Fruit fly (Drosophila melanogaster) whole organism, prepupa: ENCODE data around the gene CG43075.

Source experiments
- Blimp-1 ChIP-seq: fragments of 200-800 bp; sonication (Bioruptor generic); optimal IDR thresholded peaks from 3 replicates; lab custom pipeline; 2017; ENCODE audit warnings: missing biosample characterization, missing genetic modification characterization, mild to moderate bottlenecking, moderate library complexity, missing genetic modification reagents
- CG10631 ChIP-seq: fragments of 200-800 bp; sonication (Bioruptor generic); optimal IDR thresholded peaks from 2 replicates; lab custom pipeline; 2016; ENCODE audit warnings: missing biosample characterization, missing genetic modification characterization
- CG10669 ChIP-seq: fragments of 200-800 bp; sonication (Bioruptor generic); optimal IDR thresholded peaks from 3 replicates; lab custom pipeline; 2018; ENCODE audit warnings: missing biosample characterization, mild to moderate bottlenecking, missing genetic modification characterization, moderate library complexity
- CG11294 ChIP-seq: fragments of 200-800 bp; sonication (Bioruptor generic); IDR thresholded peaks from 2 replicates; pipeline ENCODE4 v1.3.6; 2022; ENCODE audit warnings: missing biosample characterization, missing genetic modification characterization
- CG11762 ChIP-seq: fragments of 200-800 bp; sonication (Bioruptor generic); optimal IDR thresholded peaks from 3 replicates; lab custom pipeline; 2016; ENCODE audit warnings: missing biosample characterization, missing genetic modification characterization; ENCODE audit not compliant: insufficient read depth
- CG11902 ChIP-seq: fragments of 200-800 bp; sonication (Bioruptor generic); optimal IDR thresholded peaks from 3 replicates; lab custom pipeline; 2016; ENCODE audit warnings: missing biosample characterization, missing genetic modification characterization
- CG16779 ChIP-seq: fragments of 200-800 bp; sonication (Bioruptor generic); optimal IDR thresholded peaks from 3 replicates; lab custom pipeline; 2017; ENCODE audit warnings: missing biosample characterization, mild to moderate bottlenecking, missing genetic modification characterization
- CG3032 ChIP-seq: fragments of 200-800 bp; optimal IDR thresholded peaks from 2 replicates; lab custom pipeline; 2019; ENCODE audit warnings: missing biosample characterization, mild to moderate bottlenecking, missing genetic modification characterization, moderate library complexity
- CG32006 ChIP-seq: fragments of 200-800 bp; sonication (Bioruptor generic); optimal IDR thresholded peaks from 3 replicates; lab custom pipeline; 2017; ENCODE audit warnings: missing biosample characterization, mild to moderate bottlenecking, missing genetic modification characterization
- CG34406 ChIP-seq: fragments of 200-800 bp; sonication (Bioruptor generic); optimal IDR thresholded peaks from 3 replicates; lab custom pipeline; 2016; ENCODE audit warnings: missing biosample characterization, missing genetic modification characterization
- CG3919 ChIP-seq: fragments of 200-800 bp; sonication (Bioruptor generic); optimal IDR thresholded peaks from 3 replicates; lab custom pipeline; 2016; ENCODE audit warnings: missing biosample characterization, missing genetic modification characterization
- CG4318 ChIP-seq: fragments of 200-800 bp; sonication (Bioruptor generic); optimal IDR thresholded peaks from 3 replicates; lab custom pipeline; 2017; ENCODE audit warnings: missing biosample characterization, mild to moderate bottlenecking, missing genetic modification characterization
- CG6163 ChIP-seq: fragments of 200-800 bp; sonication (Bioruptor generic); IDR thresholded peaks from 3 replicates; pipeline ENCODE4 v1.3.6; 2022; ENCODE audit warnings: missing biosample characterization, missing genetic modification characterization
- CG6276 ChIP-seq: fragments of 200-800 bp; sonication (Bioruptor generic); optimal IDR thresholded peaks from 2 replicates; lab custom pipeline; 2017; ENCODE audit warnings: missing biosample characterization, mild to moderate bottlenecking, missing genetic modification characterization
- CG6792 ChIP-seq: fragments of 200-800 bp; sonication (Bioruptor generic); optimal IDR thresholded peaks from 3 replicates; lab custom pipeline; 2016; ENCODE audit warnings: missing biosample characterization, missing genetic modification characterization
- CG6808 ChIP-seq: fragments of 200-800 bp; sonication (Bioruptor generic); optimal IDR thresholded peaks from 3 replicates; lab custom pipeline; 2017; ENCODE audit warnings: missing biosample characterization, missing genetic modification characterization, mild to moderate bottlenecking, moderate library complexity, missing genetic modification reagents
- CG7368 ChIP-seq: fragments of 200-800 bp; sonication (Bioruptor generic); optimal IDR thresholded peaks from 3 replicates; lab custom pipeline; 2016; ENCODE audit warnings: missing biosample characterization, missing genetic modification characterization
- Eip75B ChIP-seq: fragments of 200-800 bp; sonication (Bioruptor generic); optimal IDR thresholded peaks from 3 replicates; lab custom pipeline; 2016; ENCODE audit warnings: missing biosample characterization, missing genetic modification characterization
- Eip78C ChIP-seq: fragments of 200-800 bp; sonication (Bioruptor generic); peaks from one replicate; lab custom pipeline; 2016; ENCODE audit warnings: missing biosample characterization, missing genetic modification characterization
- Ets21C ChIP-seq: fragments of 200-800 bp; sonication (Bioruptor generic); optimal IDR thresholded peaks from 3 replicates; lab custom pipeline; 2016; ENCODE audit warnings: missing biosample characterization, missing genetic modification characterization
- Ets96B ChIP-seq: fragments of 200-800 bp; optimal IDR thresholded peaks from 2 replicates; lab custom pipeline; 2019; ENCODE audit warnings: missing biosample characterization, mild to moderate bottlenecking, missing genetic modification characterization, moderate library complexity
- Gug ChIP-seq: fragments of 200-800 bp; sonication (Bioruptor generic); IDR thresholded peaks from 2 replicates; pipeline ENCODE4 v1.3.6; 2022; ENCODE audit warnings: missing biosample characterization, missing genetic modification characterization
- Hr38 ChIP-seq: sonication (Bioruptor generic); optimal IDR thresholded peaks from 2 replicates; lab custom pipeline; 2016; ENCODE audit warnings: missing biosample characterization, missing genetic modification characterization
- Hr39 ChIP-seq: fragments of 200-800 bp; sonication (Bioruptor generic); optimal IDR thresholded peaks from 2 replicates; lab custom pipeline; 2016; ENCODE audit warnings: missing biosample characterization, missing genetic modification characterization
- Hr4 ChIP-seq: fragments of 200-800 bp; sonication (Bioruptor generic); optimal IDR thresholded peaks from 3 replicates; lab custom pipeline; 2016; ENCODE audit warnings: missing biosample characterization, missing genetic modification characterization
- OdsH ChIP-seq: fragments of 200-800 bp; sonication (Bioruptor generic); optimal IDR thresholded peaks from 3 replicates; lab custom pipeline; 2016; ENCODE audit warnings: missing biosample characterization, missing genetic modification characterization
- Smox ChIP-seq: fragments of 200-800 bp; sonication (Bioruptor generic); optimal IDR thresholded peaks from 3 replicates; lab custom pipeline; 2016; ENCODE audit warnings: missing biosample characterization, missing genetic modification characterization
- Sox102F ChIP-seq: fragments of 200-800 bp; sonication (Bioruptor generic); optimal IDR thresholded peaks from 2 replicates; lab custom pipeline; 2016; ENCODE audit warnings: missing biosample characterization, mild to moderate bottlenecking, missing genetic modification characterization
- Sox14 ChIP-seq: fragments of 200-800 bp; sonication (Bioruptor generic); optimal IDR thresholded peaks from 3 replicates; lab custom pipeline; 2016; ENCODE audit warnings: missing biosample characterization, missing genetic modification characterization
- Sox15 ChIP-seq: fragments of 200-800 bp; sonication (Bioruptor generic); optimal IDR thresholded peaks from 3 replicates; lab custom pipeline; 2016; ENCODE audit warnings: missing biosample characterization, missing genetic modification characterization
- achi ChIP-seq: fragments of 200-800 bp; sonication (Bioruptor generic); optimal IDR thresholded peaks from 3 replicates; lab custom pipeline; 2016; ENCODE audit warnings: missing biosample characterization, missing genetic modification characterization
- dac ChIP-seq: fragments of 200-800 bp; sonication (Bioruptor generic); optimal IDR thresholded peaks from 2 replicates; lab custom pipeline; 2017; ENCODE audit warnings: missing biosample characterization, mild to moderate bottlenecking, missing genetic modification characterization
- dsx ChIP-seq: fragments of 200-800 bp; optimal IDR thresholded peaks from 3 replicates; lab custom pipeline; 2019; ENCODE audit warnings: missing biosample characterization, mild to moderate bottlenecking, missing genetic modification characterization, moderate library complexity; ENCODE audit not compliant: poor library complexity, severe bottlenecking
- eg ChIP-seq: fragments of 200-800 bp; sonication (Bioruptor generic); IDR thresholded peaks from 3 replicates; pipeline ENCODE4 v1.3.6; 2022; ENCODE audit warnings: missing biosample characterization, missing genetic modification characterization
- esn ChIP-seq: fragments of 200-800 bp; sonication (Bioruptor generic); optimal IDR thresholded peaks from 2 replicates; lab custom pipeline; 2016; ENCODE audit warnings: missing biosample characterization, mild to moderate bottlenecking, missing genetic modification characterization, moderate library complexity
- pdm3 ChIP-seq: fragments of 200-800 bp; sonication (Bioruptor generic); optimal IDR thresholded peaks from 3 replicates; lab custom pipeline; 2016; ENCODE audit warnings: missing biosample characterization, missing genetic modification characterization
- salr ChIP-seq, 2 experiments: fragments of 200-800 bp; sonication (Bioruptor generic); optimal IDR thresholded peaks; 3 replicates each; lab custom pipeline; 2016 to 2018; ENCODE audit warnings: missing biosample characterization in 2 of 2, missing genetic modification characterization in 2 of 2, mild to moderate bottlenecking in 1 of 2
- ss ChIP-seq, 2 experiments: fragments of 200-800 bp; sonication (Bioruptor generic); optimal IDR thresholded peaks; 2 replicates in 1 of 2; 3 replicates in 1 of 2; lab custom pipeline; 2017 to 2018; ENCODE audit warnings: mild to moderate bottlenecking in 2 of 2, missing biosample characterization in 2 of 2, missing genetic modification characterization in 2 of 2, moderate library complexity in 1 of 2
- svp ChIP-seq: fragments of 200-800 bp; sonication (Bioruptor generic); peaks from one replicate; lab custom pipeline; 2016; ENCODE audit warnings: missing biosample characterization, missing genetic modification characterization
- topi ChIP-seq: fragments of 200-800 bp; sonication (Bioruptor generic); optimal IDR thresholded peaks from 3 replicates; lab custom pipeline; 2016; ENCODE audit warnings: missing biosample characterization, missing genetic modification characterization
- vri ChIP-seq: fragments of 200-800 bp; sonication (Bioruptor generic); optimal IDR thresholded peaks from 3 replicates; lab custom pipeline; 2016; ENCODE audit warnings: missing biosample characterization, mild to moderate bottlenecking, missing genetic modification characterization

CG43075 gene

DNA sequence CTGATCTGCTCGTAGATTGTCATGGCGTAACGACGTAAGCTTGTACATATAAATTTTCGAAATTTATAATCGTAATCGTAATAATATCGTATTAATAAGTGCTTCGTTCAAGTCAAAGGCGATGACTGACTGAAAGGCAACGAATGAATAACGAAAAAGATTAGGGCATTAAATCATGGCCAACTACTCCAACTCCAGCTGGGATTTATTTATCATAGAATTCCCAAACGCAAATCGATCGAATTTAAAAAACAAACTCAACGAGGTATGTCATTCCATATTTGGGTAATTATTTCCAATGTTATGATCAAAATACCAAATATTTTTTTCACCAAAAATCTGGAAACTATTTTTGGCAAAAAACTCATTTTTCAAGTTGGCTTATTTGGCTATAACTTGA, at the start of gene CG43075:
TSS of gene CG43075 (minus strand) at position 101 of the 400 bp plus-strand sequence.
- TF ChIP-seq salr (GFP tag; optimal IDR thresholded peaks at IDR 0.05; lab: Kevin White, UChicago) (no peak), CG7368 (GFP tag; lab: Kevin White, UChicago) (no peak), dac (GFP tag; lab: Kevin White, UChicago) (no peak), Sox14 (GFP tag; lab: Kevin White, UChicago) (no peak), svp (GFP tag; lab: Kevin White, UChicago) (no peak), CG10631 (GFP tag; lab: Kevin White, UChicago) (no peak), CG11902 (GFP tag; lab: Kevin White, UChicago) (no peak), achi (GFP tag; lab: Kevin White, UChicago) (no peak), CG3919 (GFP tag; lab: Kevin White, UChicago) (no peak), ss (GFP tag; optimal IDR thresholded peaks at IDR 0.05; lab: Kevin White, UChicago) (no peak), Ets96B (tag; lab: Kevin White, UChicago) (no peak), CG11762 (GFP tag; lab: Kevin White, UChicago) (no peak), Hr4 (GFP tag; lab: Kevin White, UChicago) (no peak), CG32006 (GFP tag; lab: Kevin White, UChicago) (no peak), CG16779 (tag; lab: Kevin White, UChicago) (no peak), esn (GFP tag; lab: Kevin White, UChicago) (no peak), eg (GFP tag; lab: Robert Waterston, UW) (no peak)
- TF ChIP-seq, all 60 proteins: peak for 0

DNA sequence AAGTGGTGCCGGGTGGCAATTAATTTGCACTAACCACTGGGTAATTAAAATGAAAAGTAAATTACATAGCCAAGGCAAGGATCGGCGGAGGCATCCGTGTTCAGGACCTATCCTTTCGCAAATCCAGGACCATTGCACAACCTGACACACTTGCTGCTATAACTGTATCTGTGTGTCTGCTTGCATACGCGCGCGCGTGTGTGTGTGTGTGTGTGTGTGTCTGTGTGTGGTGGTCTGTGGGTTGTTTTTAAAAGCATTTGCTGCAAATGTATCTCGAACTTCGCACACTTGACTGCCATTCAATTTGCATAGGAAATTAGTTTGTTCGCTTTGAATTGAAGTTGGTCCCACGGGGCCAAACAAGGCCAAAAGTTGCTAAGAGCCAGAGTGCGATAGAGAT, 38.3 kb upstream of the CG43075 start:
- TF ChIP-seq CG34406 (GFP tag; lab: Kevin White, UChicago) (no peak), topi (GFP tag; lab: Kevin White, UChicago) (no peak), CG6808 (GFP tag; lab: Kevin White, UChicago) (no peak), vri (no peak), Ets96B (tag; lab: Kevin White, UChicago) (no peak)

DNA sequence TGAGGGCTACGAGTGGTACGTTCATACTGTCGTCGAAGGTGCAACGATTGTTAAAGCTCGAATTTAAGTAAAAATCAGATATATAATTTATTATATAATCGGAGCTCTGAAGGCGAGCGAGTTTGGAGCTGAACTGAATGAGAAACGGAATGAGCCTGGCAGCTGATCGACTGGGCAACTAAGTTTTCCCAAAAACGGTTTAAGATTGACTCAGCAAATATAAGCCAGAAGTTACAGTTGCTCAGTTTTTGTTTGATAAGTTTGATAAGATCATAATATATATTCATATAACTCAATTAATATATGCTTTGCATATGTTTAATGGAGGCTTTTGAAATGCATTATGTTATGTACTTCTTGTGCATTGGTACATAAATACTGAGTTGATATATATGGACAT, 23.8 kb upstream of the CG43075 start, which contains the start of gene PPYR1:
TSS of gene PPYR1 (minus strand) at position 101 of the 400 bp plus-strand sequence.
- TF ChIP-seq CG6792 (GFP tag; lab: Kevin White, UChicago) (no peak), CG6808 (GFP tag; lab: Kevin White, UChicago) (no peak), Smox (GFP tag; lab: Kevin White, UChicago) (no peak), salr (GFP tag; optimal IDR thresholded peaks at IDR 0.05; lab: Kevin White, UChicago) (no peak), achi (GFP tag; lab: Kevin White, UChicago) (no peak), Ets96B (tag; lab: Kevin White, UChicago) (no peak), Ets21C (GFP tag; lab: Kevin White, UChicago) (no peak), CG11762 (GFP tag; lab: Kevin White, UChicago) (no peak), CG3919 (GFP tag; lab: Kevin White, UChicago) (no peak), Sox14 (GFP tag; lab: Kevin White, UChicago) (no peak), CG3032 (no peak), CG32006 (GFP tag; lab: Kevin White, UChicago) (no peak), CG4318 (GFP tag; lab: Kevin White, UChicago) (no peak), Hr4 (GFP tag; lab: Kevin White, UChicago) (no peak), dsx (GFP tag; lab: Kevin White, UChicago) (no peak), Hr39 (GFP tag; lab: Kevin White, UChicago) (no peak), pdm3 (GFP tag; lab: Kevin White, UChicago) (no peak), Blimp-1 (GFP tag; lab: Kevin White, UChicago) (no peak), svp (GFP tag; lab: Kevin White, UChicago) (no peak), ss (GFP tag; optimal IDR thresholded peaks at IDR 0.05; lab: Kevin White, UChicago) (no peak)
- TF ChIP-seq, all 60 proteins: peak for 0

DNA sequence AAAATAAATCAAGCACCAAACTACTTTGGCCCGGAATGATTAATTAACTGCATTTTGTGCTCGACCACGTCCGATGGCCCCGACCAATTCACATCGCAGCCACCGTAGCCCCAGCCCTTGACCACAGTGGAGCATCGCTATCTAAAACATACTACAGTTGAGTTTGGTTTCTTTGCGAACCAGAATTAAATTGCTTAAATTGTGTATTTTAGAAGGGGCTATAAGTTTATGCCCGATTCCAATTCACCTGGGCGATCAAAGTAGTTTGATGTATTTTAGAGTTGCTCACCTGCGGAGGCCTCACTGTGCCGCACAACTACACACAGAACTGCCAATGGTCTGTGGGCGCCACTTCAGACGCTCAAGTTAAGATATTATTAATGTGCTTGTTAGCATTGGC, 14.3 kb upstream of the CG43075 start:
- TF ChIP-seq CG3032 (no peak), svp (GFP tag; lab: Kevin White, UChicago) (peak; percentile 63), CG3919 (GFP tag; lab: Kevin White, UChicago) (no peak), CG6276 (GFP tag; lab: Kevin White, UChicago) (no peak), CG11294 (GFP tag; lab: Robert Waterston, UW) (no peak), Eip75B (GFP tag; lab: Kevin White, UChicago) (no peak), Sox102F (GFP tag; lab: Kevin White, UChicago) (no peak), achi (GFP tag; lab: Kevin White, UChicago) (no peak), Gug (GFP tag; lab: Robert Waterston, UW) (no peak), CG6163 (GFP tag; lab: Robert Waterston, UW) (0 out of 3 replicates have a peak, but pooled peaks have one; percentile 23), CG10669 (no peak), CG16779 (tag; lab: Kevin White, UChicago) (no peak), CG11762 (GFP tag; lab: Kevin White, UChicago) (no peak), CG6792 (GFP tag; lab: Kevin White, UChicago) (peak; percentile 2), Sox14 (GFP tag; lab: Kevin White, UChicago) (no peak), CG4318 (GFP tag; lab: Kevin White, UChicago) (no peak), CG11902 (GFP tag; lab: Kevin White, UChicago) (no peak), topi (GFP tag; lab: Kevin White, UChicago) (no peak), Sox15 (GFP tag; lab: Kevin White, UChicago) (no peak), dsx (GFP tag; lab: Kevin White, UChicago) (no peak), Eip78C (peak; percentile 58), OdsH (GFP tag; lab: Kevin White, UChicago) (peak; percentile 4), Hr38 (GFP tag; lab: Kevin White, UChicago) (no peak), CG7368 (GFP tag; lab: Kevin White, UChicago) (no peak), vri (no peak)
